Fruit fly (Drosophila melanogaster) whole organism, wandering third instar larva: ENCODE results near the gene fon.

ENCODE experiments used
- CG32264 ChIP-seq: fragments of 200-800 bp; sonication (Bioruptor generic); optimal IDR thresholded peaks from 2 replicates; lab custom pipeline; 2016; ENCODE audit warnings: missing biosample characterization, missing genetic modification characterization
- Vsx2 ChIP-seq: fragments of 200-300, 225-300 bp; sonication (Bioruptor generic); optimal IDR thresholded peaks from 2 replicates; lab custom pipeline; 2018; ENCODE audit warnings: missing biosample characterization, missing genetic modification characterization; ENCODE audit not compliant: partially characterized antibody
- fru ChIP-seq: fragments of 200-800 bp; sonication (Bioruptor generic); optimal IDR thresholded peaks from 3 replicates; lab custom pipeline; 2016; ENCODE audit warnings: missing biosample characterization, mild to moderate bottlenecking, missing genetic modification characterization
- sage ChIP-seq: fragments of 200-800 bp; sonication (Bioruptor generic); optimal IDR thresholded peaks from 2 replicates; lab custom pipeline; 2016; ENCODE audit warnings: missing biosample characterization, mild to moderate bottlenecking, missing genetic modification characterization

DNA sequence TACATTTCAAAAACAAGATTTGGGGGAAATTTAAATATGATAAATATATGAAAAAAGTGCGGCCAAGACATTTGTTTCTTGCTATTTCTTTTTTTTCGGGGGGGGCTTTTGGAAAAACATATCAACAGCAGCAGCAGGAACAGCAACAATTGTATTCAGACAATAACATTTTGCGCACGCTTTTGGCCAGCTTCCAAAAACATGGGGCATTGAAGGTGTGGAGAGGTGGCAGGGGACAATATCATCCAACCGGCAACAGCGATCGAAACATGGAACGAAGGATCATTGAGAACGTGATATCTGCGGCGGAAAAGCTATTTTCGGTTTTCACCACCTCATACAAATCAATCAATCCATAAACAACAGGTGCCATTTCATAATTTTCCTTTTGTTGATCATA lies 15.9 kb upstream of the fon start:
- no peak for TF ChIP-seq CG32264 (GFP tag; lab: Kevin White, UChicago)
- no peak for TF ChIP-seq sage (GFP tag; lab: Kevin White, UChicago)
- no peak for TF ChIP-seq Vsx2
- TF ChIP-seq fru, result no peak
